Fruit fly (Drosophila melanogaster): ENCODE results near the gene Glyat.
"Not testable (repeated sequence)": the region's sequence is repeated elsewhere in the genome, so short reads cannot be mapped to it uniquely, and the experiment has no call there.

The Glyat gene

dm6 chr2L:7989868-7990267 lies 20.6 kb downstream of the Glyat start:
- no peak for TF ChIP-seq CG1620 (GFP tag; optimal IDR thresholded peaks at IDR 0.05)
- no peak for TF ChIP-seq bab1 (GFP tag; optimal IDR thresholded peaks at IDR 0.05)
- TF ChIP-seq Mnt (GFP tag; optimal IDR thresholded peaks at IDR 0.05) = peak; percentile 1
- TF ChIP-seq toe (GFP tag; optimal IDR thresholded peaks at IDR 0.05) = no peak
- no peak for TF ChIP-seq kay (GFP tag; ENCODE audit: borderline replicate concordance)
- no peak for TF ChIP-seq CG14711 (tag; optimal IDR thresholded peaks at IDR 0.05)
- peak; percentile 20 for TF ChIP-seq CG7101 (tag; optimal IDR thresholded peaks at IDR 0.05)
- TF ChIP-seq cic (GFP tag; optimal IDR thresholded peaks at IDR 0.05) = peak; percentile 62

- no peak for TF ChIP-seq CG5204 (GFP tag; optimal IDR thresholded peaks at IDR 0.05)
- TF ChIP-seq pad (GFP tag; optimal IDR thresholded peaks at IDR 0.05) = no peak
- TF ChIP-seq CG11617 (GFP tag; optimal IDR thresholded peaks at IDR 0.05) = no peak
- no peak for TF ChIP-seq tj (GFP tag; optimal IDR thresholded peaks at IDR 0.05)
- TF ChIP-seq kay (GFP tag; ENCODE audit: borderline replicate concordance) = no peak
These were observed 24.2 kb downstream of the Glyat start for dm6 chr2L:7986210-7986609.

- TF ChIP-seq Crg-1 (GFP tag; optimal IDR thresholded peaks at IDR 0.05) = peak; percentile 24
- TF ChIP-seq CG14711 (tag; optimal IDR thresholded peaks at IDR 0.05) = peak; percentile 2
- TF ChIP-seq tj (GFP tag; optimal IDR thresholded peaks at IDR 0.05) = peak; percentile 27
- TF ChIP-seq CG7045 (GFP tag; optimal IDR thresholded peaks at IDR 0.05) = no peak
- TF ChIP-seq cnc (optimal IDR thresholded peaks at IDR 0.05) = no peak
- TF ChIP-seq CG11617 (GFP tag; optimal IDR thresholded peaks at IDR 0.05) = peak; percentile 29
- peak; percentile 55 for TF ChIP-seq Mnt (GFP tag; optimal IDR thresholded peaks at IDR 0.05)
- TF ChIP-seq cic (GFP tag; optimal IDR thresholded peaks at IDR 0.05) = peak; percentile 62
- peak; percentile 1 for TF ChIP-seq Hr96 (GFP tag; optimal IDR thresholded peaks at IDR 0.05)
These were observed 25.4 kb downstream of the Glyat start for dm6 chr2L:7984889-7985514.

dm6 chr2L:7984059-7984800 lies 26.2 kb downstream of the Glyat start, which contains the start of gene Snoo:
TSS of gene Snoo (minus strand) at chr2L:7984196.
- TF ChIP-seq CG7101 (tag; optimal IDR thresholded peaks at IDR 0.05) (peak; percentile 3), ovo (GFP tag; optimal IDR thresholded peaks at IDR 0.05) (no peak), cic (GFP tag; optimal IDR thresholded peaks at IDR 0.05) (no peak), bab1 (GFP tag; optimal IDR thresholded peaks at IDR 0.05) (peak; percentile 12), kay (GFP tag; ENCODE audit: borderline replicate concordance) (peak; percentile 90), Mnt (GFP tag; optimal IDR thresholded peaks at IDR 0.05) (peak; percentile 89), CG33017 (tag; optimal IDR thresholded peaks at IDR 0.05) (peak; percentile 4)

dm6 chr2L:7983646-7984045 lies 26.8 kb downstream of the Glyat start, which contains the start of gene CG7231:
TSS of gene CG7231 (plus strand) at chr2L:7983946.
- not testable (repeated sequence) for TF ChIP-seq Mnt (GFP tag; optimal IDR thresholded peaks at IDR 0.05); ovo (GFP tag; optimal IDR thresholded peaks at IDR 0.05); CG7101 (tag; optimal IDR thresholded peaks at IDR 0.05)

- TF ChIP-seq toe (GFP tag; optimal IDR thresholded peaks at IDR 0.05) (no peak), Mnt (GFP tag; optimal IDR thresholded peaks at IDR 0.05) (peak; percentile 23), CG14711 (tag; optimal IDR thresholded peaks at IDR 0.05) (no peak), cnc (optimal IDR thresholded peaks at IDR 0.05) (no peak), cic (GFP tag; optimal IDR thresholded peaks at IDR 0.05) (no peak), kay (GFP tag; ENCODE audit: borderline replicate concordance) (no peak), CG7045 (GFP tag; optimal IDR thresholded peaks at IDR 0.05) (no peak), bab1 (GFP tag; optimal IDR thresholded peaks at IDR 0.05) (no peak), CG12768 (GFP tag; optimal IDR thresholded peaks at IDR 0.05) (no peak), CG1620 (GFP tag; optimal IDR thresholded peaks at IDR 0.05) (no peak), tj (GFP tag; optimal IDR thresholded peaks at IDR 0.05) (peak; percentile 35), CG33017 (tag; optimal IDR thresholded peaks at IDR 0.05) (no peak), Crg-1 (GFP tag; optimal IDR thresholded peaks at IDR 0.05) (no peak)
These were observed 33.7 kb downstream of the Glyat start for dm6 chr2L:7976738-7977137.

dm6 chr2L:7973470-7974207 lies 36.8 kb downstream of the Glyat start:
- peak; percentile 14 for TF ChIP-seq tj (GFP tag; optimal IDR thresholded peaks at IDR 0.05)
- no peak for TF ChIP-seq CG7101 (tag; optimal IDR thresholded peaks at IDR 0.05)
- TF ChIP-seq CG12768 (GFP tag; optimal IDR thresholded peaks at IDR 0.05) = no peak
- no peak for TF ChIP-seq Mnt (GFP tag; optimal IDR thresholded peaks at IDR 0.05)
